Worm (Caenorhabditis elegans): ENCODE data around the gene col-174.
A peak's percentile ranks its signal among the peaks of the same experiment; 100 is the strongest.

The col-174 gene

ce11 chrX:7562625-7563024, 16.0 kb downstream of the col-174 start, which contains the start of gene sto-1:
sto-1 (plus strand) TSS chrX:7562824.
- TF ChIP-seq cebp-2 (GFP tag; IDR thresholded peaks at IDR 0.05) (0 out of 2 replicates have a peak, but pooled peaks have one; percentile 58), F33H1.4 (GFP tag; IDR thresholded peaks at IDR 0.05) (no peak)

- TF ChIP-seq attf-5 (GFP tag; optimal IDR thresholded peaks at IDR 0.05) (no peak), chd-7 (tag; optimal IDR thresholded peaks at IDR 0.05) (no peak), F10E7.11 (tag; optimal IDR thresholded peaks at IDR 0.05) (no peak), Y53G8AR.9 (GFP tag; conservative IDR thresholded peaks at IDR 0.05) (no peak), Y67H2A.10 (GFP tag; conservative IDR thresholded peaks at IDR 0.05) (no peak), aptf-2 (GFP tag; conservative IDR thresholded peaks at IDR 0.05) (no peak), gei-17 (GFP tag; optimal IDR thresholded peaks at IDR 0.05) (no peak), madf-6 (GFP tag; IDR thresholded peaks at IDR 0.05) (no peak), B0261.1 (tag; optimal IDR thresholded peaks at IDR 0.05) (no peak), F57A8.1 (GFP tag; optimal IDR thresholded peaks at IDR 0.05) (no peak), unc-130 (GFP tag; optimal IDR thresholded peaks at IDR 0.05) (no peak), lin-40 (tag; optimal IDR thresholded peaks at IDR 0.05) (no peak), bed-1 (GFP tag; IDR thresholded peaks at IDR 0.05) (no peak), zfh-2 (GFP tag; conservative IDR thresholded peaks at IDR 0.05) (no peak), Y79H2A.3 (GFP tag; conservative IDR thresholded peaks at IDR 0.05) (no peak), repo-1 (tag; optimal IDR thresholded peaks at IDR 0.05) (no peak), ceh-91 (GFP tag; IDR thresholded peaks at IDR 0.05) (no peak), athp-1 (tag; optimal IDR thresholded peaks at IDR 0.05) (no peak)
Observed at ce11 chrX:7563425-7563824, 16.8 kb downstream of the col-174 start.

DNA sequence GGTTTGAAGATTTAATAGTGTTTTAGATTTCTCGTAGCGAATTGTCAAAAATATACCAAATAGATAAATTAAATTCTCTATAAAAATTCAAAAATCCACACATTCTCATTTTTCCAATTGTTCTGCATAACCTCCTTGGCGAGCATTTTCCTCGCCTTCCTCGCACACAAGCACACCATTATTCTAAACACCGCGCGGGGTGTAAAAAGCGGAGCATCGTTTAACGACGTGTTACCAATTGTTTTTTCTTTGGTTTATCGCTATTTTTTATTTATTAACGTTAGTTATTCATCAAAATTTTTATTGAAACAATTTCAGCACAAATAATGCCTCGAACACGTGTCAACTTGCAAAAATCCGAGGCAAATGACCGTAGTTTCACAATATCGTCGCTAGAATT, 18.4 kb downstream of the col-174 start, which contains the start of gene vps-52:
TSS of gene vps-52 (plus strand) at position 319 of the 400 bp plus-strand sequence.
- TF ChIP-seq attf-3 (GFP tag; conservative IDR thresholded peaks at IDR 0.05) (peak; percentile 86), rec-8 (tag; optimal IDR thresholded peaks at IDR 0.05) (no peak)

DNA sequence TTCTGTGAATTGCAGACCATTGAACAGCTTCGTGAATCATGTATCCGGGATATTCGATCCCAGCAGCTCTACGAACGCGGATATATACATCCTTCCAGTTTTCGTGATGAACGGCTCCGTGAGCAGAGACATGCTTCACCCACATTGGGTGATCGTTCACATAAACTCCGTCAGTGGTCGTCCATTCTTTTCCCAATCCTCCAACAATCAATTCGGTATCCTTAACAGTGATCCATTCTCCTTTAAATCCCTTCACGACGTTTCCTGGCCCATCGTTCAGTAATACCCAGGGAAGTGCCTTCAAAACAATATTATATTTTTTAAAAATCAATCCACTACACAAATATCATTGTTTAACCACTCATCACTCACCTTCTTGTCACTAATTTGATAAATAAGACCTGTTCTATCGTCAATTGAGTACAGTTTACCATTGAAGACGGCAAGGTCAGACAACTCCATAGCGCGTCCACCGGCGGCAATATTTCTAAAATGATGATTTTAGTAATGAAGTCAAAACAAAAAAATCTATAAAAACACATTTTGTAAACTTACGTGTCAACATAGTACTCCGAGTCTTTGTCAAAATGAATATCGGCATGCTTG, 22.2 kb downstream of the col-174 start:
- TF ChIP-seq Y53G8AR.9 (GFP tag; conservative IDR thresholded peaks at IDR 0.05) = 0 out of 2 replicates have a peak, but pooled peaks have one; percentile 47
- TF ChIP-seq dox-1 (GFP tag; IDR thresholded peaks at IDR 0.05) = no peak

DNA sequence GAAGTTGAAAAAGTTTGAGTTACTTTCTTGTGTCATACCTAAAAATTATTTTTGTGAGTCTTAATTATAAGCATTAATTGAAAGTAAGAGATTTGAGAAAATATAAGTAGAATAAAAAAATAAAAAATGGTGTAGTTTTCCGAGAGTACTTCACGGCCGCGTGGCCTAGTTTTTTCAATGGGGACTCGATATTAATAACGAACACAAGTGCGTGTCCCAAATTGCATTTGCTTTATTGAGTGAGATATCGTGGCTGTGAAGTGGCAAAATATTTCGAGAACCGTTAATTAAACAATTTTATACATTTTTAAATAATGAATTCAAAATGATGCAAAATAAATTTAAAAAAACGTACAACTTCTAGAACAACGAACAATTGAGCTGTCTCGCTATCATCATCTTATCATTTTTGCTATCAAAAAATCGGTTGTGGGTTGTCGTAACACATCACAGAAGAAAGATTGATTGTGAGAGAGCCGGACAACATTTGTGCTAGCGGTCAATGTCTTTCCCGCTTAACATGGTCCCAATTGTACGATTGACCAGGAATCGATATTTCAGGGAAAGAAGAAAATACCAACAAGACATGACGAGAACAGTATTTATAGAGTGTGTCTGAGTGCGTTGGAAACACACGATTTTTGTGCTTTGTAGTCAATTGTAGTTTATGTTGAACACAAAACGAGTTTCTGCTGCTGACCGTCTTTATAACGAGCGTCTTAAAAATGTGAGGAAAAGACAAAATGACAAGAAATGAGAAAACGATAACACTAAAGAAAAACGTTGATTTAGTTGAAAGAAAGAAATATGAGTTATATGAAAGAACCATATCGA, 23.3 kb downstream of the col-174 start, which contains the start of gene apy-1:
TSS of gene apy-1 (minus strand) at position 38 of the 834 bp plus-strand sequence.
- TF ChIP-seq chd-7 (tag; optimal IDR thresholded peaks at IDR 0.05) (no peak), dox-1 (GFP tag; IDR thresholded peaks at IDR 0.05) (no peak), ekl-4 (GFP tag; IDR thresholded peaks at IDR 0.05) (no peak), mes-4 (tag; optimal IDR thresholded peaks at IDR 0.05) (no peak), nfyb-1 (GFP tag; IDR thresholded peaks at IDR 0.05) (no peak), sdz-38 (tag; optimal IDR thresholded peaks at IDR 0.05) (no peak), rpc-1 (optimal IDR thresholded peaks at IDR 0.05) (no peak), rpc-1 (tag; optimal IDR thresholded peaks at IDR 0.05) (no peak), xnd-1 (tag; optimal IDR thresholded peaks at IDR 0.05) (no peak), nhr-90 (tag; optimal IDR thresholded peaks at IDR 0.05) (no peak), pha-4 (tag; optimal IDR thresholded peaks at IDR 0.05) (no peak), F23B12.7 (tag; optimal IDR thresholded peaks at IDR 0.05; ENCODE audit: insufficient read depth) (peak; percentile 10), Y53G8AR.9 (GFP tag; conservative IDR thresholded peaks at IDR 0.05) (no peak), him-1 (tag; optimal IDR thresholded peaks at IDR 0.05) (no peak), hmg-20 (GFP tag; IDR thresholded peaks at IDR 0.05) (no peak), unc-130 (GFP tag; optimal IDR thresholded peaks at IDR 0.05) (peak; percentile 14), die-1 (tag; optimal IDR thresholded peaks at IDR 0.05) (no peak), ceh-100 (GFP tag; IDR thresholded peaks at IDR 0.05) (no peak), Y95B8A.8 (GFP tag; IDR thresholded peaks at IDR 0.05) (no peak), Y53F4B.3 (GFP tag; IDR thresholded peaks at IDR 0.05) (no peak), C06A6.2 (GFP tag; conservative IDR thresholded peaks at IDR 0.05) (no peak)

Data from whole organism, young adult.